Worm (Caenorhabditis elegans) whole organism, L2 larva: ENCODE measurements around the gene mak-2.

ENCODE experiments used
- alr-1 ChIP-seq: fragments of 150-350 bp; optimal IDR thresholded peaks from 2 replicates; lab custom pipeline; 2014; ENCODE audit warnings: missing biosample characterization, missing genetic modification characterization
- aly-2 ChIP-seq: fragments of 150-350 bp; optimal IDR thresholded peaks from 2 replicates; lab custom pipeline; 2014; ENCODE audit warnings: missing biosample characterization, missing genetic modification characterization
- blmp-1 ChIP-seq: sonication (generic microtip); optimal IDR thresholded peaks from 2 replicates; lab custom pipeline; 2017; ENCODE audit warnings: missing genetic modification characterization, mild to moderate bottlenecking, missing compliant biosample characterization, antibody characterized with exemption, moderate library complexity; ENCODE audit not compliant: insufficient read depth
- egl-27 ChIP-seq: sonication (generic microtip); optimal IDR thresholded peaks from 3 replicates; lab custom pipeline; 2017; ENCODE audit warnings: missing biosample characterization, missing genetic modification reagents, missing genetic modification characterization
- elt-1 ChIP-seq: fragments of 150-350 bp; optimal IDR thresholded peaks from 2 replicates; lab custom pipeline; 2014; ENCODE audit warnings: missing biosample characterization, missing genetic modification characterization
- lin-11 ChIP-seq: fragments of 150-350 bp; sonication (generic microtip); optimal IDR thresholded peaks from 2 replicates; lab custom pipeline; 2014; ENCODE audit warnings: missing biosample characterization, missing genetic modification characterization, inconsistent platforms, mixed read lengths
- mdl-1 ChIP-seq, 2 experiments: fragments of 150-350 bp in 1 of 2; sonication (generic microtip) in 1 of 2; optimal IDR thresholded peaks; 2 replicates each; lab custom pipeline; 2017; ENCODE audit warnings: missing biosample characterization in 2 of 2, missing genetic modification characterization in 2 of 2
- nhr-237 ChIP-seq: fragments of 150-350 bp; optimal IDR thresholded peaks from 2 replicates; lab custom pipeline; 2014; ENCODE audit warnings: missing biosample characterization, missing genetic modification characterization
- nhr-6 ChIP-seq: fragments of 150-350 bp; optimal IDR thresholded peaks from 2 replicates; lab custom pipeline; 2014; ENCODE audit warnings: missing biosample characterization, missing genetic modification characterization
- sem-4 ChIP-seq: fragments of 150-350 bp; optimal IDR thresholded peaks from 2 replicates; lab custom pipeline; 2014; ENCODE audit warnings: missing biosample characterization, missing genetic modification reagents, missing genetic modification characterization
- skn-1 ChIP-seq: sonication (generic microtip); optimal IDR thresholded peaks from 2 replicates; lab custom pipeline; 2017; ENCODE audit warnings: missing biosample characterization, missing genetic modification characterization
- snpc-4 ChIP-seq: fragments of 150-350 bp; optimal IDR thresholded peaks from 2 replicates; lab custom pipeline; 2014; ENCODE audit warnings: missing biosample characterization, missing genetic modification characterization
- zag-1 ChIP-seq: fragments of 150-350 bp; optimal IDR thresholded peaks from 2 replicates; lab custom pipeline; 2014; ENCODE audit warnings: missing biosample characterization, missing genetic modification characterization

DNA sequence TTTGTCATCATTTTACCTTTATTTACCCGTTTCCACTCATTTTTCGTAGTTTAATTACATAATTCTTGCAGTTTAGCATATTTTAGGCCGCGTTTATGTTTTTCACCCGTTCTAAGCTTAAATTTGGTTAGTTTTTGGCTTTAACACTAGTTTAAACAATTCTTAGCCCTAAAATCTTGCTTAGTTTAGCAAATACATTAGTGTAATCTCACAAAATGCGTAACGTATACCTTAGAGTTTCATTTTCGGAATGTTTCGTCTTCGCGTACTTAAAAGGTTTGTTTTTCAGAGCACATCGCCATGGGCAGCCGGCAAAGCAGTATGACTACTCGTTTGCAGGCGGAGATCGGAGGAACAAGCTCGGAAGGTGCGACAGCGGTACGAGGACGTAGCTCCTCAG lies 34.5 kb downstream of the mak-2 start, which contains the start of gene F58H7.5:
- TF ChIP-seq snpc-4 (tag; lab: Kevin White, UChicago) (no peak), blmp-1 (tag; lab: Kevin White, UChicago) (no peak), elt-1 (tag; lab: Kevin White, UChicago) (no peak), nhr-237 (tag; lab: Kevin White, UChicago) (no peak), sem-4 (tag; lab: Kevin White, UChicago) (no peak), aly-2 (tag; lab: Kevin White, UChicago) (no peak), egl-27 (tag; lab: Kevin White, UChicago) (no peak), skn-1 (tag; lab: Kevin White, UChicago) (no peak), zag-1 (no peak), mdl-1 (tag; optimal IDR thresholded peaks at IDR 0.05; lab: Kevin White, UChicago) (no peak), alr-1 (tag; lab: Kevin White, UChicago) (no peak), lin-11 (no peak), nhr-6 (tag; lab: Kevin White, UChicago) (no peak)
